Fruit fly (Drosophila melanogaster): Measurements from ENCODE around the gene CG11076.

CG11076 gene

dm6 chr4:1053653-1054163, 22.2 kb upstream of the CG11076 start, which contains the start of gene CaMKII (continued):
- TF ChIP-seq CG6791 (GFP tag; IDR thresholded peaks at IDR 0.05; ENCODE audit: partially characterized antibody) (no peak), lmd (GFP tag; IDR thresholded peaks at IDR 0.05) (no peak), HLH54F (GFP tag; optimal IDR thresholded peaks at IDR 0.05) (no peak), tna (GFP tag; IDR thresholded peaks at IDR 0.05; ENCODE audit: partially characterized antibody) (no peak), trem (tag; optimal IDR thresholded peaks at IDR 0.05) (peak; percentile 17), sd (tag; optimal IDR thresholded peaks at IDR 0.05) (no peak), CG30020 (tag; optimal IDR thresholded peaks at IDR 0.05) (peak; percentile 87), CG6765 (GFP tag; optimal IDR thresholded peaks at IDR 0.05) (peak; percentile 28), mld (GFP tag; IDR thresholded peaks at IDR 0.05; ENCODE audit: partially characterized antibody) (no peak), CG1792 (GFP tag; optimal IDR thresholded peaks at IDR 0.05) (no peak), CG16863 (GFP tag; optimal IDR thresholded peaks at IDR 0.05) (no peak), slou (GFP tag; optimal IDR thresholded peaks at IDR 0.05) (no peak), CG3995 (GFP tag; optimal IDR thresholded peaks at IDR 0.05) (peak; percentile 36), tgo (GFP tag; IDR thresholded peaks at IDR 0.05) (no peak; the same call in 2 of the 3 replicates), Jarid2 (GFP tag; optimal IDR thresholded peaks at IDR 0.05) (no peak), MBD-R2 (GFP tag; IDR thresholded peaks at IDR 0.05) (0 out of 2 replicates have a peak, but pooled peaks have one; percentile 15), gsb (GFP tag; IDR thresholded peaks at IDR 0.05) (no peak), zfh2 (GFP tag; optimal IDR thresholded peaks at IDR 0.05) (no peak), CG7745 (tag; optimal IDR thresholded peaks at IDR 0.05) (no peak), CG9932 (GFP tag; IDR thresholded peaks at IDR 0.05) (no peak), Hr3 (GFP tag; optimal IDR thresholded peaks at IDR 0.05) (peak; percentile 39), en (GFP tag; optimal IDR thresholded peaks at IDR 0.05) (no peak), lola (GFP tag; optimal IDR thresholded peaks at IDR 0.05) (no peak), chinmo (GFP tag; IDR thresholded peaks at IDR 0.05; ENCODE audit: partially characterized antibody) (no peak), CG10959 (GFP tag; IDR thresholded peaks at IDR 0.05) (no peak), Ets65A (GFP tag) (no peak), CG12769 (tag; optimal IDR thresholded peaks at IDR 0.05) (no peak), pros (GFP tag; optimal IDR thresholded peaks at IDR 0.05) (no peak), CG18011 (GFP tag; optimal IDR thresholded peaks at IDR 0.05) (no peak), cato (GFP tag; optimal IDR thresholded peaks at IDR 0.05; ENCODE audit: borderline replicate concordance) (no peak), CG13287 (GFP tag; IDR thresholded peaks at IDR 0.05; ENCODE audit: partially characterized antibody) (no peak), ssp (GFP tag; IDR thresholded peaks at IDR 0.05) (peak; percentile 29; the same call in 1 of the 2 replicates), gt (GFP tag; IDR thresholded peaks at IDR 0.05) (no peak), unpg (GFP tag; optimal IDR thresholded peaks at IDR 0.05) (peak; percentile 42), CG16779 (GFP tag; IDR thresholded peaks at IDR 0.05) (no peak), Bdp1 (GFP tag; optimal IDR thresholded peaks at IDR 0.05) (no peak), CG8924 (tag; optimal IDR thresholded peaks at IDR 0.05) (no peak), Adf1 (GFP tag; IDR thresholded peaks at IDR 0.05) (no peak), crp (GFP tag; optimal IDR thresholded peaks at IDR 0.05) (no peak), Taf1 (GFP tag; IDR thresholded peaks at IDR 0.05) (no peak), CG17612 (GFP tag; IDR thresholded peaks at IDR 0.05) (no peak), knrl (GFP tag; IDR thresholded peaks at IDR 0.05; ENCODE audit: partially characterized antibody) (no peak), Poxn (GFP tag; IDR thresholded peaks at IDR 0.05) (no peak), Abd-B (GFP tag; optimal IDR thresholded peaks at IDR 0.05) (no peak), zen (tag; optimal IDR thresholded peaks at IDR 0.05) (peak; percentile 51), Blimp-1 (GFP tag; optimal IDR thresholded peaks at IDR 0.05) (no peak), grau (tag; optimal IDR thresholded peaks at IDR 0.05) (no peak), CG4707 (GFP tag; optimal IDR thresholded peaks at IDR 0.05) (no peak), Atf6 (GFP tag; IDR thresholded peaks at IDR 0.05) (peak; percentile 24; the same call in 1 of the 2 replicates), CG4617 (GFP tag; optimal IDR thresholded peaks at IDR 0.05; ENCODE audit: borderline replicate concordance) (no peak)

Data from whole organism, embryonic.